Fruit fly (Drosophila melanogaster) whole organism, embryonic: Measurements from ENCODE around the gene Usp8.

Experiments used
- Adf1 ChIP-seq: fragments of 200-800 bp; sonication (Bioruptor generic); IDR thresholded peaks from 2 replicates; pipeline ENCODE4 v1.3.6; 2022; ENCODE audit warnings: missing biosample characterization, missing genetic modification characterization
- CG10147 ChIP-seq: fragments of 200-800 bp; sonication (Bioruptor generic); optimal IDR thresholded peaks from 2 replicates; lab custom pipeline; 2019; ENCODE audit warnings: missing biosample characterization, mild to moderate bottlenecking, missing genetic modification characterization, moderate library complexity
- CG10366 ChIP-seq: fragments of 200-800 bp; sonication (Bioruptor generic); IDR thresholded peaks from 2 replicates; pipeline ENCODE4 v1.3.6; 2022; ENCODE audit warnings: missing biosample characterization, missing genetic modification characterization
- CG10462 ChIP-seq: fragments of 200-800 bp; sonication (Bioruptor generic); optimal IDR thresholded peaks from 2 replicates; lab custom pipeline; 2016; ENCODE audit warnings: missing biosample characterization, missing genetic modification characterization
- CG10979 ChIP-seq: fragments of 200-800 bp; sonication (Bioruptor generic); optimal IDR thresholded peaks from 2 replicates; lab custom pipeline; 2018; ENCODE audit warnings: missing biosample characterization, mild to moderate bottlenecking, missing genetic modification characterization, moderate library complexity
- CG12391 ChIP-seq: fragments of 200-800 bp; sonication (Bioruptor generic); optimal IDR thresholded peaks from 3 replicates; lab custom pipeline; 2018; ENCODE audit warnings: missing biosample characterization, mild to moderate bottlenecking, missing genetic modification characterization, moderate library complexity
- CG13287 ChIP-seq: fragments of 200-800 bp; sonication (Bioruptor generic); IDR thresholded peaks from 2 replicates; pipeline ENCODE4 v1.3.6; 2022; ENCODE audit warnings: missing biosample characterization, missing genetic modification characterization; ENCODE audit not compliant: partially characterized antibody
- CG14860 ChIP-seq: fragments of 200-800 bp; sonication (Bioruptor generic); IDR thresholded peaks from 3 replicates; pipeline ENCODE4 v1.3.6; 2022; ENCODE audit warnings: missing biosample characterization, missing genetic modification characterization; ENCODE audit not compliant: partially characterized antibody
- CG1832 ChIP-seq: fragments of 200-800 bp; sonication (Bioruptor generic); optimal IDR thresholded peaks from 2 replicates; lab custom pipeline; 2017; ENCODE audit warnings: missing biosample characterization, mild to moderate bottlenecking, missing genetic modification characterization, inconsistent platforms
- CG2875 ChIP-seq: fragments of 200-800 bp; sonication (Bioruptor generic); optimal IDR thresholded peaks from 2 replicates; lab custom pipeline; 2017; ENCODE audit warnings: missing biosample characterization, mild to moderate bottlenecking, missing genetic modification characterization, missing genetic modification reagents
- CG32772 ChIP-seq: fragments of 200-800 bp; sonication (Bioruptor generic); IDR thresholded peaks from 2 replicates; pipeline ENCODE4 v1.3.6; 2022; ENCODE audit warnings: missing biosample characterization, missing genetic modification characterization
- CG4282 ChIP-seq: fragments of 200-800 bp; sonication (Bioruptor generic); optimal IDR thresholded peaks from 2 replicates; lab custom pipeline; 2016; ENCODE audit warnings: missing biosample characterization, missing genetic modification characterization
- CG6765 ChIP-seq: fragments of 200-800 bp; sonication (Bioruptor generic); optimal IDR thresholded peaks from 3 replicates; lab custom pipeline; 2017; ENCODE audit warnings: missing biosample characterization, mild to moderate bottlenecking, missing genetic modification characterization
- CG9876 ChIP-seq: fragments of 200-800 bp; sonication (Bioruptor generic); optimal IDR thresholded peaks from 2 replicates; lab custom pipeline; 2016; ENCODE audit warnings: missing biosample characterization, missing genetic modification characterization
- CTCF ChIP-seq: fragments of 200-800 bp; sonication (Bioruptor generic); optimal IDR thresholded peaks from 2 replicates; lab custom pipeline; 2017; ENCODE audit warnings: missing biosample characterization, mild to moderate bottlenecking, missing genetic modification characterization, moderate library complexity
- Dbx ChIP-seq: fragments of 200-800 bp; sonication (Bioruptor generic); IDR thresholded peaks from 3 replicates; pipeline ENCODE4 v1.3.6; 2022; ENCODE audit warnings: missing biosample characterization, missing genetic modification characterization
- Dfd ChIP-seq, 2 experiments: fragments of >200 bp; optimal IDR thresholded peaks; 2 replicates each; lab custom pipeline; 2017; ENCODE audit warnings: missing biosample characterization in 2 of 2, missing genetic modification characterization in 2 of 2
- Dref ChIP-seq: fragments of 200-800 bp; sonication (Bioruptor generic); IDR thresholded peaks from 2 replicates; pipeline ENCODE4 v1.3.6; 2022; ENCODE audit warnings: missing biosample characterization, missing genetic modification characterization
- Hmx ChIP-seq: fragments of 200-800 bp; sonication (Bioruptor generic); optimal IDR thresholded peaks from 2 replicates; lab custom pipeline; 2016; ENCODE audit warnings: missing biosample characterization, missing genetic modification characterization
- Lim3 ChIP-seq: fragments of 200-800 bp; sonication (Bioruptor generic); IDR thresholded peaks from 2 replicates; pipeline ENCODE4 v1.3.6; 2022; ENCODE audit warnings: missing biosample characterization, missing genetic modification characterization
- Lpt ChIP-seq: fragments of >200 bp; optimal IDR thresholded peaks from 2 replicates; lab custom pipeline; 2018; ENCODE audit warnings: missing biosample characterization, missing genetic modification characterization
- MTF-1 ChIP-seq: fragments of 200-800 bp; sonication (Bioruptor generic); optimal IDR thresholded peaks from 2 replicates; lab custom pipeline; 2018; ENCODE audit warnings: missing biosample characterization, mild to moderate bottlenecking, missing genetic modification characterization, borderline replicate concordance
- Mrtf ChIP-seq: fragments of 200-800 bp; sonication (Bioruptor generic); IDR thresholded peaks from 3 replicates; pipeline ENCODE4 v1.3.6; 2022; ENCODE audit warnings: missing biosample characterization, missing genetic modification characterization
- Nf-YA ChIP-seq: fragments of 200-800 bp; sonication (Bioruptor generic); IDR thresholded peaks from 2 replicates; pipeline ENCODE4 v1.3.6; 2022; ENCODE audit warnings: missing biosample characterization, missing genetic modification characterization
- Ravus ChIP-seq: fragments of 200-800 bp; sonication (Bioruptor generic); IDR thresholded peaks from 2 replicates; pipeline ENCODE4 v1.3.6; 2022; ENCODE audit warnings: missing biosample characterization, missing genetic modification characterization
- Rx ChIP-seq: fragments of 200-800 bp; sonication (Bioruptor generic); IDR thresholded peaks from 2 replicates; pipeline ENCODE4 v1.3.6; 2022; ENCODE audit warnings: missing biosample characterization, missing genetic modification characterization
- Scr ChIP-seq: fragments of 200-800 bp; sonication (Bioruptor generic); IDR thresholded peaks from 2 replicates; pipeline ENCODE4 v1.3.6; 2022; ENCODE audit warnings: missing biosample characterization, missing genetic modification characterization; ENCODE audit not compliant: partially characterized antibody
- abd-A ChIP-seq: fragments of 200-800 bp; sonication (Bioruptor generic); optimal IDR thresholded peaks from 3 replicates; lab custom pipeline; 2019; ENCODE audit warnings: missing biosample characterization, mild to moderate bottlenecking, missing genetic modification characterization, moderate library complexity
- aop ChIP-seq: fragments of 200-800 bp; sonication (Bioruptor generic); IDR thresholded peaks from 2 replicates; pipeline ENCODE4 v1.3.6; 2022; ENCODE audit warnings: missing biosample characterization, missing genetic modification characterization
- cad ChIP-seq: fragments of >200 bp; optimal IDR thresholded peaks from 2 replicates; lab custom pipeline; 2017; ENCODE audit warnings: missing biosample characterization, missing genetic modification characterization
- cg ChIP-seq: fragments of 200-800 bp; sonication (Bioruptor generic); optimal IDR thresholded peaks from 3 replicates; lab custom pipeline; 2019; ENCODE audit warnings: missing biosample characterization, mild to moderate bottlenecking, missing genetic modification characterization, moderate library complexity
- chinmo ChIP-seq: fragments of 200-800 bp; sonication (Bioruptor generic); IDR thresholded peaks from 4 replicates; pipeline ENCODE4 v1.3.6; 2022; ENCODE audit warnings: missing biosample characterization, missing genetic modification characterization; ENCODE audit not compliant: partially characterized antibody
- cwo ChIP-seq: fragments of 200-800 bp; sonication (Bioruptor generic); optimal IDR thresholded peaks from 3 replicates; lab custom pipeline; 2017; ENCODE audit warnings: missing biosample characterization, missing genetic modification characterization, mild to moderate bottlenecking, moderate library complexity, missing genetic modification reagents
- dan ChIP-seq: fragments of 200-800 bp; sonication (Bioruptor generic); IDR thresholded peaks from 2 replicates; pipeline ENCODE4 v1.3.6; 2022; ENCODE audit warnings: missing biosample characterization, missing genetic modification characterization
- dimm ChIP-seq: fragments of 200-800 bp; sonication (Bioruptor generic); IDR thresholded peaks from 2 replicates; pipeline ENCODE4 v1.3.6; 2022; ENCODE audit warnings: missing biosample characterization, missing genetic modification characterization
- fd102C ChIP-seq: fragments of 200-800 bp; sonication (Bioruptor generic); optimal IDR thresholded peaks from 2 replicates; lab custom pipeline; 2018; ENCODE audit warnings: missing biosample characterization, mild to moderate bottlenecking, missing genetic modification characterization, moderate library complexity
- gcm2 ChIP-seq: fragments of 200-800 bp; sonication (Bioruptor generic); optimal IDR thresholded peaks from 2 replicates; lab custom pipeline; 2016; ENCODE audit warnings: missing biosample characterization, missing genetic modification characterization
- gem ChIP-seq: fragments of 200-800 bp; sonication (Bioruptor generic); optimal IDR thresholded peaks from 2 replicates; lab custom pipeline; 2019; ENCODE audit warnings: missing biosample characterization, mild to moderate bottlenecking, missing genetic modification characterization, moderate library complexity
- jing ChIP-seq: fragments of 200-800 bp; sonication (Bioruptor generic); optimal IDR thresholded peaks from 2 replicates; lab custom pipeline; 2018; ENCODE audit warnings: missing biosample characterization, mild to moderate bottlenecking, missing genetic modification characterization
- lmd ChIP-seq: fragments of 200-800 bp; sonication (Bioruptor generic); IDR thresholded peaks from 2 replicates; pipeline ENCODE4 v1.3.6; 2022; ENCODE audit warnings: missing biosample characterization, missing genetic modification characterization
- luna ChIP-seq: fragments of 200-800 bp; sonication (Bioruptor generic); optimal IDR thresholded peaks from 2 replicates; lab custom pipeline; 2016; ENCODE audit warnings: missing biosample characterization, missing genetic modification characterization
- nom ChIP-seq: fragments of 200-800 bp; sonication (Bioruptor generic); optimal IDR thresholded peaks from 2 replicates; lab custom pipeline; 2017; ENCODE audit warnings: missing biosample characterization, missing genetic modification characterization, mild to moderate bottlenecking, moderate library complexity, missing genetic modification reagents
- pb ChIP-seq: fragments of 200-800 bp; sonication (Bioruptor generic); optimal IDR thresholded peaks from 3 replicates; lab custom pipeline; 2016; ENCODE audit warnings: missing biosample characterization, missing genetic modification characterization
- pfk ChIP-seq: fragments of 200-800 bp; sonication (Bioruptor generic); optimal IDR thresholded peaks from 2 replicates; lab custom pipeline; 2018; ENCODE audit warnings: missing biosample characterization, mild to moderate bottlenecking, missing genetic modification characterization, moderate library complexity
- pho ChIP-seq: fragments of 200-800 bp; sonication (Bioruptor generic); optimal IDR thresholded peaks from 2 replicates; lab custom pipeline; 2016; ENCODE audit warnings: missing biosample characterization, missing genetic modification characterization
- prd ChIP-seq, 3 experiments: fragments of >200 bp in 2 of 3; fragments of 200-800 bp in 1 of 3; sonication (Bioruptor generic) in 1 of 3; optimal IDR thresholded peaks in 2 of 3; IDR thresholded peaks in 1 of 3; 2 replicates in 2 of 3; 3 replicates in 1 of 3; pipeline versions ENCODE4 v1.3.6 to Lab custom; 2017 to 2022; ENCODE audit warnings: missing biosample characterization in 1 of 3, missing genetic modification characterization in 1 of 3
- repo ChIP-seq: fragments of 200-800 bp; sonication (Bioruptor generic); optimal IDR thresholded peaks from 2 replicates; lab custom pipeline; 2016; ENCODE audit warnings: missing biosample characterization, missing genetic modification characterization
- seq ChIP-seq: fragments of 200-800 bp; sonication (Bioruptor generic); IDR thresholded peaks from 2 replicates; pipeline ENCODE4 v1.3.6; 2022; ENCODE audit warnings: missing biosample characterization, missing genetic modification characterization
- sisA ChIP-seq: fragments of 200-800 bp; sonication (Bioruptor generic); IDR thresholded peaks from 2 replicates; pipeline ENCODE4 v1.3.6; 2022; ENCODE audit warnings: missing biosample characterization, missing genetic modification characterization
- slp2 ChIP-seq: fragments of 200-800 bp; sonication (Bioruptor generic); optimal IDR thresholded peaks from 2 replicates; lab custom pipeline; 2016; ENCODE audit warnings: missing biosample characterization, missing genetic modification characterization
- sug ChIP-seq: fragments of 200-800 bp; optimal IDR thresholded peaks from 2 replicates; lab custom pipeline; 2019; ENCODE audit warnings: missing biosample characterization, mild to moderate bottlenecking, missing genetic modification characterization, moderate library complexity
- zf30C ChIP-seq: fragments of 200-800 bp; sonication (Bioruptor generic); optimal IDR thresholded peaks from 3 replicates; lab custom pipeline; 2018; ENCODE audit warnings: missing biosample characterization, mild to moderate bottlenecking, missing genetic modification characterization

Gene Usp8

dm6 chr3R:21133951-21134350 lies at the start of gene Usp8 (continued):
- TF ChIP-seq CG6765 (GFP tag; lab: Kevin White, UChicago) = no peak
- no peak for TF ChIP-seq prd (optimal IDR thresholded peaks at IDR 0.05; lab: Kevin White, UChicago)
- TF ChIP-seq prd (GFP tag; IDR thresholded peaks at IDR 0.05; lab: Robert Waterston, UW) = no peak
- no peak for TF ChIP-seq Mrtf
- TF ChIP-seq CG10462 (GFP tag; lab: Kevin White, UChicago) = no peak
- no peak for TF ChIP-seq zf30C (GFP tag; lab: Kevin White, UChicago)
- TF ChIP-seq pfk (GFP tag; lab: Kevin White, UChicago) = no peak
- no peak for TF ChIP-seq slp2 (GFP tag; lab: Kevin White, UChicago)
- no peak for TF ChIP-seq jing (GFP tag; lab: Kevin White, UChicago)
- TF ChIP-seq lmd = no peak
- TF ChIP-seq pho = no peak
- TF ChIP-seq CG13287 (GFP tag; lab: Robert Waterston, UW) = no peak
- TF ChIP-seq Lpt (GFP tag; lab: Kevin White, UChicago) = no peak
- TF ChIP-seq Dref (GFP tag; lab: Robert Waterston, UW) = peak; percentile 65
- TF ChIP-seq Nf-YA (GFP tag; lab: Robert Waterston, UW) = no peak
- TF ChIP-seq gem (tag; lab: Kevin White, UChicago) = no peak
- TF ChIP-seq cg = no peak
- no peak for TF ChIP-seq pb (GFP tag; lab: Kevin White, UChicago)
- TF ChIP-seq gcm2 (GFP tag; lab: Kevin White, UChicago) = no peak
- no peak for TF ChIP-seq CG1832
- no peak for TF ChIP-seq CG2875
- no peak for TF ChIP-seq Rx (GFP tag; lab: Robert Waterston, UW)
- no peak for TF ChIP-seq luna (GFP tag; lab: Kevin White, UChicago)
- TF ChIP-seq Lim3 (GFP tag; lab: Robert Waterston, UW) = no peak
- no peak; the same call in 1 of the 2 replicates for TF ChIP-seq CG10366 (GFP tag; lab: Robert Waterston, UW)
- no peak for TF ChIP-seq repo (GFP tag; lab: Kevin White, UChicago)
- no peak for TF ChIP-seq cad (GFP tag; lab: Kevin White, UChicago)
- TF ChIP-seq dimm (GFP tag; lab: Robert Waterston, UW) = no peak
- no peak for TF ChIP-seq aop (GFP tag; lab: Robert Waterston, UW)
- no peak for TF ChIP-seq Scr (GFP tag; lab: Robert Waterston, UW)
- TF ChIP-seq sisA (GFP tag; lab: Robert Waterston, UW) = no peak
- no peak for TF ChIP-seq Dbx (GFP tag; lab: Robert Waterston, UW)
- TF ChIP-seq MTF-1 (GFP tag; lab: Kevin White, UChicago) = no peak
- TF ChIP-seq Adf1 = no peak
- no peak for TF ChIP-seq abd-A
- TF ChIP-seq dan (GFP tag; lab: Robert Waterston, UW) = no peak
- no peak for TF ChIP-seq seq (GFP tag; lab: Robert Waterston, UW)
- peak; percentile 9 for TF ChIP-seq CTCF (GFP tag; lab: Kevin White, UChicago)
- no peak for TF ChIP-seq CG14860 (GFP tag; lab: Robert Waterston, UW)
- TF ChIP-seq CG9876 = no peak
- no peak for TF ChIP-seq Ravus (GFP tag; lab: Robert Waterston, UW)
- no peak for TF ChIP-seq cwo (GFP tag; lab: Kevin White, UChicago)
- TF ChIP-seq CG12391 = peak; percentile 76
- no peak for TF ChIP-seq CG4282 (GFP tag; lab: Kevin White, UChicago)
- TF ChIP-seq sug = peak; percentile 49
- no peak for TF ChIP-seq Hmx (GFP tag; lab: Kevin White, UChicago)
- TF ChIP-seq CG32772 = no peak
- no peak for TF ChIP-seq fd102C
- TF ChIP-seq Dfd (GFP tag; optimal IDR thresholded peaks at IDR 0.05; lab: Kevin White, UChicago) = no peak
- peak; percentile 39 for TF ChIP-seq CG10979
- TF ChIP-seq nom (GFP tag; lab: Kevin White, UChicago) = no peak
- no peak for TF ChIP-seq CG10147 (GFP tag; lab: Kevin White, UChicago)
- TF ChIP-seq chinmo (GFP tag; lab: Robert Waterston, UW) = no peak
